Worm (Caenorhabditis elegans) whole organism, early embryonic: ENCODE measurements around the gene D2096.11.
"Not testable (repeated sequence)": the region's sequence is repeated elsewhere in the genome, so short reads cannot be mapped to it uniquely, and the experiment has no call there.

Experiments used
- B0310.2 ChIP-seq: sonication (generic microtip); optimal IDR thresholded peaks from 2 replicates; lab custom pipeline; 2016; ENCODE audit warnings: mild to moderate bottlenecking, missing genetic modification characterization, missing compliant biosample characterization
- F13C5.2 ChIP-seq: sonication (generic microtip); optimal IDR thresholded peaks from 2 replicates; lab custom pipeline; 2017; ENCODE audit warnings: mild to moderate bottlenecking, missing genetic modification characterization, inconsistent platforms, missing compliant biosample characterization
- aly-1 ChIP-seq: sonication (generic microtip); optimal IDR thresholded peaks from 2 replicates; lab custom pipeline; 2016; ENCODE audit warnings: missing genetic modification characterization, missing compliant biosample characterization
- ama-1 ChIP-seq: fragments of 150-350 bp; optimal IDR thresholded peaks from 2 replicates; lab custom pipeline; 2014
- ceh-13 ChIP-seq: fragments of 200-800 bp; sonication (Bioruptor generic); optimal IDR thresholded peaks from 2 replicates; lab custom pipeline; 2018; ENCODE audit warnings: mild to moderate bottlenecking, missing genetic modification characterization, missing compliant biosample characterization
- ceh-36 ChIP-seq: sonication (generic microtip); optimal IDR thresholded peaks from 2 replicates; lab custom pipeline; 2016; ENCODE audit warnings: missing genetic modification characterization, inconsistent platforms, missing compliant biosample characterization
- ets-7 ChIP-seq: sonication (generic microtip); optimal IDR thresholded peaks from 2 replicates; lab custom pipeline; 2016; ENCODE audit warnings: missing genotype, missing genetic modification characterization, missing compliant biosample characterization
- flt-1 ChIP-seq: fragments of 200-800 bp; sonication (Bioruptor generic); IDR thresholded peaks from 2 replicates; pipeline ENCODE4 v1.3.6; 2022; ENCODE audit warnings: missing genetic modification characterization, missing compliant biosample characterization
- hmbx-1 ChIP-seq: sonication (generic microtip); optimal IDR thresholded peaks from 2 replicates; lab custom pipeline; 2016; ENCODE audit warnings: mild to moderate bottlenecking, missing genetic modification characterization, missing compliant biosample characterization
- hmg-4 ChIP-seq: fragments of 200-800 bp; sonication (Bioruptor generic); optimal IDR thresholded peaks from 2 replicates; lab custom pipeline; 2018; ENCODE audit warnings: mild to moderate bottlenecking, missing genetic modification characterization, missing compliant biosample characterization
- hnd-1 ChIP-seq: sonication (generic microtip); optimal IDR thresholded peaks from 2 replicates; lab custom pipeline; 2016; ENCODE audit warnings: missing genetic modification characterization, missing compliant biosample characterization
- pes-1 ChIP-seq: fragments of 200-800 bp; sonication (Bioruptor generic); IDR thresholded peaks from 2 replicates; pipeline ENCODE4 v1.3.6; 2022; ENCODE audit warnings: missing genetic modification reagents, missing genetic modification characterization, missing compliant biosample characterization
- scrt-1 ChIP-seq: fragments of 200-800 bp; sonication (Bioruptor generic); IDR thresholded peaks from 2 replicates; pipeline ENCODE4 v1.3.6; 2022; ENCODE audit warnings: missing genetic modification characterization, missing compliant biosample characterization
- sea-1 ChIP-seq: fragments of 200-800 bp; sonication (Bioruptor generic); conservative IDR thresholded peaks from 2 replicates; pipeline ENCODE4 v1.3.6; 2022; ENCODE audit warnings: missing genetic modification characterization, missing compliant biosample characterization
- tbx-11 ChIP-seq: fragments of 200-800 bp; sonication (Bioruptor generic); IDR thresholded peaks from 2 replicates; pipeline ENCODE4 v1.3.6; 2022; ENCODE audit warnings: missing genetic modification characterization, missing compliant biosample characterization
- tbx-37 ChIP-seq: fragments of 200-800 bp; sonication (Bioruptor generic); conservative IDR thresholded peaks from 2 replicates; pipeline ENCODE4 v1.3.6; 2022; ENCODE audit warnings: missing genetic modification reagents, missing genetic modification characterization, missing compliant biosample characterization
- tra-4 ChIP-seq: sonication (generic microtip); optimal IDR thresholded peaks from 2 replicates; lab custom pipeline; 2017; ENCODE audit warnings: missing genetic modification characterization, missing compliant biosample characterization

The D2096.11 gene

DNA sequence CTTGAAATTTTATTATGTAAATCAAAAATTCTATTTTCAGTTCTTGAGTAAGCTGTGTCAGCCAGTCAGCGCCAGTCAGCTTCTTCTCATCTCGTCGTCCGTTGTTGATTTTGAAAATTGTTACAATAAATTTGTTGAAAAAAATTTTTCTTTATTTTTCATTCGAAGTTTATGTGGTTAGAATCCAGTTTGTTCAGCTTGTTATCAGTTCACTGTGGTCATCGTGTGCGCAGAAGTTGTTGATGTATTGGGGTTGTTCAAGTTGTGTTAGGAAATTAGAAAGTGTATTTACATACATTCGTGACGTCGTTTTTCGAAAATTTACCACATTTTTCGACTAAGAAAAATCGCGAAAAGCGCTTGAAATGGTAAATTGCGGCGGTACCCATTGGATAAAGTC lies 3.8 kb upstream of the D2096.11 start:
- no peak for TF ChIP-seq ceh-13 (GFP tag; lab: Kevin White, UChicago)
- no peak for TF ChIP-seq hmg-4 (GFP tag; lab: Kevin White, UChicago)
- no peak for TF ChIP-seq ets-7 (tag; lab: Kevin White, UChicago)
- TF ChIP-seq hnd-1 (tag; lab: Kevin White, UChicago) = no peak
- no peak for TF ChIP-seq B0310.2
- TF ChIP-seq ceh-36 (tag; lab: Kevin White, UChicago) = no peak
- no peak for TF ChIP-seq flt-1
- TF ChIP-seq tbx-11 (GFP tag; lab: Robert Waterston, UW) = no peak
- no peak for TF ChIP-seq tbx-37 (GFP tag; lab: Robert Waterston, UW)
- TF ChIP-seq hmbx-1 (tag; lab: Kevin White, UChicago) = no peak
- no peak for TF ChIP-seq ama-1 (lab: Kevin White, UChicago)
- TF ChIP-seq scrt-1 (GFP tag; lab: Robert Waterston, UW) = no peak
- TF ChIP-seq tra-4 (tag; lab: Kevin White, UChicago) = no peak
- TF ChIP-seq pes-1 (GFP tag; lab: Robert Waterston, UW) = no peak

DNA sequence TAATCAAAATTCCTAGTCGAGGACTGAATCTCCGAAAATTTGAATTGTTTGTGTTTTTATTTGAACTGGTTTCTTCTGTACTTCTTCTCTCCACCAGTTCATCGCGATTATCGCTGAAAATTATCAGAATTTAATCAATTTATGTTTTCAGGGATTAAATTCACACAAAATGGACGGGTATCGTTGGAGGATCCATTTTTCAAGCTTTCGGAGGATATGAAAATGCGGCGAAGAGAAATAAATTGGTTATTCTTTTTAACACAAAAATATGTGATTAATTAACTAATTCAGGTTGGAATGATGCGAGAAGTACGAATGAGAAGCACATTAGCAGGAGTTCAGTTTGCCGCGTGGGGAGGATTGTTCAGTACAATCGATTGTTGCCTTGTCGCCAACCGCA lies 2.3 kb upstream of the D2096.11 start, which contains the start of gene timm-17B.2:
TSS of gene timm-17B.2 (plus strand) at position 301 of the 400 bp plus-strand sequence.
- TF ChIP-seq ama-1 (lab: Kevin White, UChicago) (no peak), B0310.2 (no peak), aly-1 (tag; lab: Kevin White, UChicago) (no peak), flt-1 (no peak)

DNA sequence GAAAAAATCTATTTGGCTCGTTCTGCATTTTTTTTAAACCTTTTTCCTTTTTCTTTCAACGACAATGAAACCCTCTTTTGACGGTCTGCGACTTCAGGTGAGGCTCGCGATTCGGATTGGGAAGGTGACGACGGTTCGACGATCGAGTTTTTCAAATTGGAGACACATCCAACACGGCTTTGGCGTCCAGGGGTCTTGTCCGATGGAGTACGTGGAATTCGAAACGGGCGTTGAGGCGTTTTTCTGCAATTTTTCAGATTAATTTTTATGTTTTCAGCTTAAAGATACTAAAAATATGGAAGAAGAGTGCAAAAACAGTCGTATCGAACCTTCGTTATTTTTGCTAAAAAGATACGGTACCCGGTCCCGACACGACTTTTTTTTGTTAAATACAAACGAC lies 4.9 kb downstream of the D2096.11 start, which contains the start of gene D2096.10:
TSS of gene D2096.10 (minus strand) at position 101 of the 400 bp plus-strand sequence.
- not testable (repeated sequence) for TF ChIP-seq F13C5.2 (tag; lab: Kevin White, UChicago); aly-1 (tag; lab: Kevin White, UChicago); hmg-4 (GFP tag; lab: Kevin White, UChicago)

DNA sequence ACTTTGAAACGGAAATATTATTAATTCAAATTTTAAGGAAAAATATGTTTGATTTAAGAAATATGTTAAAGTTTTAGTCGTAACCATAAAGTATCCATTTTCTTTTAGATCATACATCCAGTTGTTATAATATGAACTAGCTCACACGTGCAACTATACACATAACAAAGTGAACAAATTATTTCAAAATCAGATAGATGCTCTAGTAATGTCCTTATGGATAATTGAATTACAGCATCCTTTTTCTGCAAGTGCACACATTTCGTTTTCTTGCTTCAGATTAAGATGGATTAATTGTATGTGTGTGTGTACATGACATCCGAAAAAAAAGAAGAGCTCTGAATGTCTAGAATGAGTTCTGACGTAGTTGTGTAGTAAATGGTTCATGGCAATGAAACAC lies 8.3 kb downstream of the D2096.11 start:
- no peak for TF ChIP-seq hmg-4 (GFP tag; lab: Kevin White, UChicago)
- TF ChIP-seq scrt-1 (GFP tag; lab: Robert Waterston, UW) = no peak
- TF ChIP-seq hmbx-1 (tag; lab: Kevin White, UChicago) = no peak
- no peak for TF ChIP-seq tra-4 (tag; lab: Kevin White, UChicago)
- TF ChIP-seq ceh-13 (GFP tag; lab: Kevin White, UChicago) = no peak
- TF ChIP-seq sea-1 (GFP tag; lab: Robert Waterston, UW) = no peak
- no peak for TF ChIP-seq tbx-37 (GFP tag; lab: Robert Waterston, UW)
- TF ChIP-seq ets-7 (tag; lab: Kevin White, UChicago) = no peak
- TF ChIP-seq aly-1 (tag; lab: Kevin White, UChicago) = no peak
- TF ChIP-seq B0310.2 = no peak
- TF ChIP-seq tbx-11 (GFP tag; lab: Robert Waterston, UW) = no peak
- TF ChIP-seq pes-1 (GFP tag; lab: Robert Waterston, UW) = no peak

DNA sequence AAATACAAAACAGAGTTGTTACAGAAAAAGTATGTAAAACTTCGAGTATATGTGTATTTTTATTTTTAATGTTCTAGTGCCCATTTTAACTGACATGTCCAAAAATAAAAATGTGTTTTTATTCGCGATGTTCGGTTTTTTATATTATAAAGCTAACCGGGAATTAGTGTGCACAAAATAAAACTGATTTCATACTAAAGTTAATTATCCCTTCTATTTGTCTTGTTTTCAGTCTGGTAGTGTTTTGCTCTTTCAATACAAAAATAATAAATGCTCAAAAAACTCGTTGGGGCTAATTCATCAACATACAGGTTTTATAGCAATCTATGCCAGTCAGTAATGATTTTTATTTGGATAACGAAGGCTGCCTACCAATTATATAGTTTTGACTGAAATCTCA lies 9.3 kb downstream of the D2096.11 start:
- TF ChIP-seq tra-4 (tag; lab: Kevin White, UChicago) = no peak
- TF ChIP-seq F13C5.2 (tag; lab: Kevin White, UChicago) = no peak
- TF ChIP-seq hmbx-1 (tag; lab: Kevin White, UChicago) = no peak
- no peak for TF ChIP-seq sea-1 (GFP tag; lab: Robert Waterston, UW)
- TF ChIP-seq B0310.2 = no peak
- TF ChIP-seq hnd-1 (tag; lab: Kevin White, UChicago) = no peak
- no peak for TF ChIP-seq ceh-13 (GFP tag; lab: Kevin White, UChicago)
- TF ChIP-seq ceh-36 (tag; lab: Kevin White, UChicago) = no peak
- no peak for TF ChIP-seq tbx-11 (GFP tag; lab: Robert Waterston, UW)
- no peak for TF ChIP-seq ets-7 (tag; lab: Kevin White, UChicago)
- no peak for TF ChIP-seq scrt-1 (GFP tag; lab: Robert Waterston, UW)
- TF ChIP-seq flt-1 = no peak

DNA sequence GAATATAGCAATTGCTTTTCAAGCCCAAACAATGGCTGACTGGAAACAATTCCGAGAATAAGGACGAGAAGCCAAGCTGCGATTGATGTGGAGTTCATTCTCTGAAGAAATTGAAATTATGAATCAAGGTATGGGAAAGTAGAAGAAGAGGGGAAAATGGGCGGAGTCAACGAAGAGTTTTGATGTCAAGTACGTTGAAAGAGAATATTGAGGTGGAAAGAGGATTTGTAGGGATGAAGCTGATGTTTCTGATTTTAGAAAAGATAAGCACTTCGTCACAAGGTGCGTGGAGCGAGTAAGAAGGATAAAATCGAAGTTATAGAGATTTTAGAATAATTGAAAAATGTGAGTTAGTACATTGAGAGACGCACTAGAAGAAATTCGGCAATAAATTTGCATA lies 11.3 kb downstream of the D2096.11 start, which contains the start of gene D2096.9:
TSS of gene D2096.9 (minus strand) at position 101 of the 400 bp plus-strand sequence.
- TF ChIP-seq tra-4 (tag; lab: Kevin White, UChicago) (no peak), ceh-13 (GFP tag; lab: Kevin White, UChicago) (no peak), B0310.2 (no peak), ama-1 (lab: Kevin White, UChicago) (no peak), scrt-1 (GFP tag; lab: Robert Waterston, UW) (no peak), tbx-11 (GFP tag; lab: Robert Waterston, UW) (no peak), ets-7 (tag; lab: Kevin White, UChicago) (no peak), F13C5.2 (tag; lab: Kevin White, UChicago) (no peak), pes-1 (GFP tag; lab: Robert Waterston, UW) (no peak), tbx-37 (GFP tag; lab: Robert Waterston, UW) (no peak), sea-1 (GFP tag; lab: Robert Waterston, UW) (no peak), ceh-36 (tag; lab: Kevin White, UChicago) (no peak), hnd-1 (tag; lab: Kevin White, UChicago) (no peak)

DNA sequence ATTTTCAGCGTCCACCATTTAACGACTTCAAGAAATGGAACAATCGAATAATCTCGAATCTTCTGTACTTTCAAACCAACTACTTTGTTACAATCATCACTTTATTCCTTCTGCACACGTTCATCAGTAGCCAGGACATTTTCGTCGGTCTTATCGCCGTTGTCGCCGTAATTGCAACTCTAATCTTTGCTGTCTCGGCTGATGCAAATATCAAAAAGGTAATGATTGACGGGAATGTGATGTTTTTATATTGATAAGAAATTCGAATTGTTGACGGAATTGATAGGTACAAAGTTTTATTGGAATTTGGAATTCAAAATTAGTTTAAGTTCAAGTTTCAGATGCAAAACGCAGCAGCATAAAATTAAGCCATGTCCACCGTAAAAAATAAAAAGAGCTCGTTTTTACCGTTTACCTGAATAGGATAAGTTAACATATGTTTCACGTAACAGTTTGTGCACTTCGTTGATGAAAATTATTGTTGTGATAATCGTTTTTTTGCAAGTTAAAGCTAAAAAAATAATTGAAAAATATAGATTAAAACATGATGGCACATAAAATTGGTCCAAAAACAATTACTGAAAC lies 13.6 kb downstream of the D2096.11 start:
- TF ChIP-seq ets-7 (tag; lab: Kevin White, UChicago) = no peak
- no peak for TF ChIP-seq ceh-36 (tag; lab: Kevin White, UChicago)
- TF ChIP-seq tra-4 (tag; lab: Kevin White, UChicago) = no peak
- no peak for TF ChIP-seq hmbx-1 (tag; lab: Kevin White, UChicago)
- TF ChIP-seq tbx-37 (GFP tag; lab: Robert Waterston, UW) = no peak
- TF ChIP-seq scrt-1 (GFP tag; lab: Robert Waterston, UW) = no peak
- no peak for TF ChIP-seq ceh-13 (GFP tag; lab: Kevin White, UChicago)
- no peak for TF ChIP-seq ama-1 (lab: Kevin White, UChicago)
- TF ChIP-seq pes-1 (GFP tag; lab: Robert Waterston, UW) = no peak
- TF ChIP-seq F13C5.2 (tag; lab: Kevin White, UChicago) = no peak
- no peak for TF ChIP-seq tbx-11 (GFP tag; lab: Robert Waterston, UW)
- TF ChIP-seq B0310.2 = no peak
